Worm (Caenorhabditis elegans) whole organism, L4 larva: Measurements from ENCODE around the gene F56D6.18.

ENCODE experiments used
- F10B5.3 ChIP-seq: sonication (generic microtip); optimal IDR thresholded peaks from 2 replicates; lab custom pipeline; 2016; ENCODE audit warnings: mild to moderate bottlenecking, missing genetic modification characterization, missing compliant biosample characterization
- fos-1 ChIP-seq: fragments of 150-350 bp; optimal IDR thresholded peaks from 2 replicates; lab custom pipeline; 2014; ENCODE audit warnings: missing biosample characterization, missing genetic modification characterization
- nhr-237 ChIP-seq: sonication (generic microtip); optimal IDR thresholded peaks from 2 replicates; lab custom pipeline; 2017; ENCODE audit warnings: missing biosample characterization, missing genetic modification characterization
- nhr-28 ChIP-seq: fragments of 150-350 bp; optimal IDR thresholded peaks from 2 replicates; lab custom pipeline; 2014; ENCODE audit warnings: missing biosample characterization, missing genetic modification characterization
- nhr-48 ChIP-seq: sonication (generic microtip); optimal IDR thresholded peaks from 2 replicates; lab custom pipeline; 2016; ENCODE audit warnings: mild to moderate bottlenecking, missing genetic modification characterization, missing compliant biosample characterization
- snpc-4 ChIP-seq: fragments of 150-350 bp; optimal IDR thresholded peaks from 2 replicates; lab custom pipeline; 2014; ENCODE audit warnings: missing biosample characterization, missing genetic modification characterization

- TF ChIP-seq nhr-48 (tag; lab: Kevin White, UChicago) (no peak), F10B5.3 (tag; lab: Kevin White, UChicago) (no peak), fos-1 (tag; lab: Kevin White, UChicago) (no peak), snpc-4 (tag; lab: Kevin White, UChicago) (no peak), nhr-237 (no peak), nhr-28 (tag; lab: Kevin White, UChicago) (no peak)
Observed at ce11 chrIV:3888963-3889362, 22.8 kb downstream of the F56D6.18 start, which contains the start of gene oac-21.
